Worm (Caenorhabditis elegans) whole organism, L2 larva: ENCODE data around the gene F11C1.4.

Source experiments
- ceh-82 ChIP-seq: fragments of 150-350 bp; optimal IDR thresholded peaks from 2 replicates; lab custom pipeline; 2014; ENCODE audit warnings: missing biosample characterization, missing genetic modification characterization
- dmd-4 ChIP-seq: sonication (generic microtip); optimal IDR thresholded peaks from 2 replicates; lab custom pipeline; 2017; ENCODE audit warnings: missing biosample characterization, missing genetic modification characterization
- unc-55 ChIP-seq: fragments of 150-350 bp; sonication (generic microtip); optimal IDR thresholded peaks from 3 replicates; lab custom pipeline; 2014; ENCODE audit warnings: missing biosample characterization, missing genetic modification reagents, missing genetic modification characterization
- ztf-1 ChIP-seq: fragments of 200-800 bp; sonication (Bioruptor generic); conservative IDR thresholded peaks from 2 replicates; pipeline ENCODE4 v1.3.6; 2022; ENCODE audit warnings: missing genetic modification characterization, missing compliant biosample characterization
- ztf-4 ChIP-seq: fragments of 150-350 bp; optimal IDR thresholded peaks from 2 replicates; lab custom pipeline; 2014; ENCODE audit warnings: missing biosample characterization, missing genetic modification characterization

ce11 chrX:12929961-12930360 lies 46.9 kb upstream of the F11C1.4 start, which contains the start of gene C34E7.3:
- TF ChIP-seq ztf-1 (GFP tag; lab: Robert Waterston, UW) (no peak), ztf-4 (tag; lab: Kevin White, UChicago) (no peak), dmd-4 (no peak), unc-55 (GFP tag; lab: Kevin White, UChicago) (no peak), ceh-82 (tag; lab: Kevin White, UChicago) (no peak)
